Worm (Caenorhabditis elegans) whole organism, late embryonic: ENCODE measurements around the gene K09F5.6.

ENCODE experiments used
- ama-1 ChIP-seq: fragments of 150-350 bp; optimal IDR thresholded peaks from 2 replicates; lab custom pipeline; 2014
- ceh-48 ChIP-seq: sonication (generic microtip); optimal IDR thresholded peaks from 2 replicates; lab custom pipeline; 2016; ENCODE audit warnings: missing genetic modification characterization, inconsistent platforms, missing compliant biosample characterization
- hlh-15 ChIP-seq: sonication (generic microtip); optimal IDR thresholded peaks from 2 replicates; lab custom pipeline; 2016; ENCODE audit warnings: missing genetic modification characterization, missing compliant biosample characterization
- hlh-30 ChIP-seq: sonication (generic microtip); optimal IDR thresholded peaks from 2 replicates; lab custom pipeline; 2017; ENCODE audit warnings: antibody characterized with exemption, missing genetic modification characterization, missing compliant biosample characterization; ENCODE audit not compliant: insufficient read depth
- hlh-8 ChIP-seq: sonication (generic microtip); optimal IDR thresholded peaks from 2 replicates; lab custom pipeline; 2016; ENCODE audit warnings: missing genotype, missing genetic modification characterization, missing compliant biosample characterization
- lin-11 ChIP-seq: fragments of 200-800 bp; sonication (Bioruptor generic); optimal IDR thresholded peaks from 2 replicates; lab custom pipeline; 2018; ENCODE audit warnings: mild to moderate bottlenecking, missing genetic modification characterization, missing compliant biosample characterization
- odd-2 ChIP-seq: sonication (generic microtip); optimal IDR thresholded peaks from 2 replicates; lab custom pipeline; 2017; ENCODE audit warnings: antibody characterized with exemption, mild to moderate bottlenecking, missing genetic modification characterization, missing compliant biosample characterization
- pha-4 ChIP-seq: fragments of 150-350 bp; optimal IDR thresholded peaks from 2 replicates; lab custom pipeline; 2018; ENCODE audit warnings: missing biosample characterization, missing genetic modification reagents, missing genetic modification characterization
- pros-1 ChIP-seq: fragments of 150-350 bp; optimal IDR thresholded peaks from 2 replicates; lab custom pipeline; 2014; ENCODE audit warnings: missing biosample characterization, missing genetic modification reagents, missing genetic modification characterization
- sdc-2 ChIP-seq: sonication (generic microtip); optimal IDR thresholded peaks from 2 replicates; lab custom pipeline; 2016; ENCODE audit warnings: missing genotype, missing genetic modification characterization, missing compliant biosample characterization
- sox-2 ChIP-seq: fragments of 200-800 bp; sonication (Bioruptor generic); IDR thresholded peaks from 2 replicates; pipeline ENCODE4 v1.3.6; 2022; ENCODE audit warnings: missing genetic modification reagents, missing genetic modification characterization, missing compliant biosample characterization
- tbx-2 ChIP-seq: sonication (generic microtip); optimal IDR thresholded peaks from 2 replicates; lab custom pipeline; 2016; ENCODE audit warnings: missing genetic modification characterization, missing compliant biosample characterization
- tbx-7 ChIP-seq: sonication (generic microtip); optimal IDR thresholded peaks from 2 replicates; lab custom pipeline; 2016; ENCODE audit warnings: missing genotype, missing genetic modification characterization, missing compliant biosample characterization
- zip-5 ChIP-seq: sonication (generic microtip); optimal IDR thresholded peaks from 2 replicates; lab custom pipeline; 2016; ENCODE audit warnings: missing genetic modification characterization, missing compliant biosample characterization

Gene K09F5.6

ce11 chrX:7752770-7753169, 33.7 kb downstream of the K09F5.6 start, which contains the start of gene deg-1:
Gene deg-1, plus strand, starts transcription at chrX:7753070.
- TF ChIP-seq sdc-2 (tag; lab: Kevin White, UChicago) = no peak
- no peak for TF ChIP-seq lin-11 (tag; lab: Kevin White, UChicago)
- no peak for TF ChIP-seq tbx-7
- no peak for TF ChIP-seq hlh-8 (tag; lab: Kevin White, UChicago)
- TF ChIP-seq sox-2 (GFP tag; lab: Robert Waterston, UW) = no peak
- TF ChIP-seq, all 69 proteins: peak for 0

DNA sequence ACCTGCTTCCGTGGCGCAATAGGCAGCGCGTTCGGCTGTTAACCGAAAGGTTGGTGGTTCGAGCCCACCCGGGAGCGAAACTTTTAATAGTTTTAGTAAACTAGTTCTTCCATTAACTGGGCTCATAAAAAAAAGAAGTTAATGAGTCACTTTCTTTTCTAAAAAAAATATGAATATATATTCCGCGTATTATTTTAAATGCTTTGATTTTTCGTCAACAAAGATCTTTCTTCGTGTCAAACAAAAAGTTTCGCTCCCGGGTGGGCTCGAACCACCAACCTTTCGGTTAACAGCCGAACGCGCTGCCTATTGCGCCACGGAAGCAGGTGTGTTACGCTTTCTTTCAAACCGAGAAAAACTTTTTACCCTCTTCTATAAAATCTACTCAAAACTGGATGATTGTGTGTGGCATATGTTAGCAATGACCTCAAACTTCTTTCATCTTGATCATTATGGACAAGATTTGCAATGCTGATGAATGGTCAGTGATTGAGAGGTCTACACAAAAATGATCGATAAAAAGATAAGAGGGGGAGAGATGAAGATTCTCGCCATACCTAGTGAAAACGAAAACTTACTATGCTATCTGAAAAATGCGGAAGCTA, 54.7 kb downstream of the K09F5.6 start:
- no peak for TF ChIP-seq tbx-2 (tag; lab: Kevin White, UChicago)
- no peak for TF ChIP-seq odd-2 (tag; lab: Kevin White, UChicago)
- TF ChIP-seq hlh-15 (tag; lab: Kevin White, UChicago) = no peak
- no peak for TF ChIP-seq zip-5 (tag; lab: Kevin White, UChicago)
- no peak for TF ChIP-seq hlh-30 (tag; lab: Kevin White, UChicago)
- TF ChIP-seq ama-1 = no peak
- no peak for TF ChIP-seq pros-1 (tag; lab: Kevin White, UChicago)
- no peak for TF ChIP-seq ceh-48 (tag; lab: Kevin White, UChicago)
- TF ChIP-seq pha-4 (tag; lab: Kevin White, UChicago) = no peak
